Worm (Caenorhabditis elegans): ENCODE data around the gene elks-1.

The elks-1 gene

ce11 chrIV:3352019-3352418 lies 2.2 kb upstream of the elks-1 start:
- TF ChIP-seq hlh-17 (GFP tag; optimal IDR thresholded peaks at IDR 0.05; ENCODE audit: borderline replicate concordance) (no peak), blmp-1 (tag; optimal IDR thresholded peaks at IDR 0.05) (peak; percentile 90), lin-14 (GFP tag; optimal IDR thresholded peaks at IDR 0.05) (peak; percentile 28), nhr-85 (tag) (peak; percentile 55), ceh-82 (tag; optimal IDR thresholded peaks at IDR 0.05) (peak in 1 of 3 experiments; percentile 16), irx-1 (tag; optimal IDR thresholded peaks at IDR 0.05) (no peak)

DNA sequence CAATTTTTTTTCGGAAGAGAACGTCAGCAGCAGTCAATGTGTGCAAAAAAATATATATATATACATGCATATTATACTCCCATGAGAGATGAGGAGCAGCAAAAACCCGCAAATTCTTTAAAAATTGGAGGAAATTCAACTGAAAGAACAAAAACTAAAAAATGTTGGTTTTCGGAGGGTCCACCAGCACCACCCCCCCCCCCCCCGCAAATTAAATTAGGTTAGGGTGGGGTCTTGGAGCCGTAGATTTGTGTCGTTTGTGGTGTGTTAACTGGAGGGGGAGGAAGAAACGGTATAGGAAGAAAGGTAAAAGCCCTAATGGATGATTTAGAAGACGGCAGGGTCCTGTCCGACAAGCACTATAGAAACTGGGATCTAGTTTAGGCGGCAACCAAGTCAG lies 1.5 kb downstream of the elks-1 start:
- TF ChIP-seq ceh-8 (GFP tag; optimal IDR thresholded peaks at IDR 0.05) (peak; percentile 83), Y116A8C.19 (tag; optimal IDR thresholded peaks at IDR 0.05; ENCODE audit: borderline replicate concordance) (no peak), hpl-2 (GFP tag; optimal IDR thresholded peaks at IDR 0.05) (no peak), nhr-77 (tag; optimal IDR thresholded peaks at IDR 0.05) (no peak), lin-14 (GFP tag; optimal IDR thresholded peaks at IDR 0.05) (peak; percentile 1), mab-9 (GFP tag; IDR thresholded peaks at IDR 0.05) (no peak), efl-1 (optimal IDR thresholded peaks at IDR 0.05) (no peak), efl-1 (GFP tag; optimal IDR thresholded peaks at IDR 0.05 in 1 of 2) (peak in 1 of 2 experiments; percentile 41)

ce11 chrIV:3345484-3345883 lies 4.3 kb downstream of the elks-1 start:
- TF ChIP-seq irx-1 (tag; optimal IDR thresholded peaks at IDR 0.05) (no peak), ztf-4 (tag; optimal IDR thresholded peaks at IDR 0.05) (no peak), mep-1 (tag; optimal IDR thresholded peaks at IDR 0.05) (no peak), rnt-1 (tag; optimal IDR thresholded peaks at IDR 0.05) (no peak), sptf-1 (tag; optimal IDR thresholded peaks at IDR 0.05) (no peak), nhr-20 (tag; optimal IDR thresholded peaks at IDR 0.05) (no peak), nhr-84 (tag; optimal IDR thresholded peaks at IDR 0.05) (no peak), C34B4.2 (tag; optimal IDR thresholded peaks at IDR 0.05) (no peak), mdl-1 (tag; optimal IDR thresholded peaks at IDR 0.05) (no peak), ceh-63 (GFP tag; optimal IDR thresholded peaks at IDR 0.05) (no peak), elt-2 (tag; optimal IDR thresholded peaks at IDR 0.05) (no peak), nhr-47 (tag; optimal IDR thresholded peaks at IDR 0.05) (no peak), nhr-85 (tag) (no peak), egl-13 (tag; optimal IDR thresholded peaks at IDR 0.05) (no peak)

DNA sequence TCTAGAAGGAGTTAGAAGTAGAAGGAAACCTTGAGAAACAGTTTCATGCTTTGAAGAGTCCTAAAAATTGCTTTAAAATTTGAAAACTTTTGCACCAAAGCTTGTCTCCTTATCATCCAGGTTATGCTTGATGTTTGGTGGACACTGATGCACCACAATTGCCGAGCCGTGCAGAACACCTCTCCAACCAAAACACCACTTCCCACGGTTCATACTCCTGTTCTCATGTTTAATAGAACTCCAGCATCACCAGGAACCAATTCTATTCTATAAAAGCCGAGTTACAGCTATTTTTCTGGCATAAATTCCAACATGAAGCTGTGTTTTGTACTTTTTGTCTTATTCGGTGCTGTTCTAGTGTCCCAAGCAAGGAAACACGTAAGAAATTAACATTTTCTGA lies 8.7 kb downstream of the elks-1 start, which contains the start of gene F42A6.2:
F42A6.2 (plus strand) TSS at position 301 of the 400 bp plus-strand sequence.
- TF ChIP-seq efl-3 (GFP tag; optimal IDR thresholded peaks at IDR 0.05) (no peak), tbx-2 (tag; optimal IDR thresholded peaks at IDR 0.05) (no peak), ceh-90 (tag; optimal IDR thresholded peaks at IDR 0.05) (no peak), tlp-1 (tag; optimal IDR thresholded peaks at IDR 0.05) (no peak), mab-9 (GFP tag; IDR thresholded peaks at IDR 0.05) (no peak), elt-3 (tag; optimal IDR thresholded peaks at IDR 0.05) (no peak), fkh-8 (tag; optimal IDR thresholded peaks at IDR 0.05) (no peak), aly-2 (tag; optimal IDR thresholded peaks at IDR 0.05) (no peak), pag-3 (tag; optimal IDR thresholded peaks at IDR 0.05; ENCODE audit: borderline replicate concordance, insufficient read depth) (no peak), F16B12.6 (tag; optimal IDR thresholded peaks at IDR 0.05) (no peak), zip-4 (GFP tag; optimal IDR thresholded peaks at IDR 0.05) (no peak), dsc-1 (tag; optimal IDR thresholded peaks at IDR 0.05) (no peak), ztf-11 (tag; optimal IDR thresholded peaks at IDR 0.05) (no peak), sox-4 (tag; optimal IDR thresholded peaks at IDR 0.05) (no peak), unc-62 (GFP tag; optimal IDR thresholded peaks at IDR 0.05) (no peak), nhr-77 (tag; optimal IDR thresholded peaks at IDR 0.05) (no peak), mdl-1 (tag; optimal IDR thresholded peaks at IDR 0.05) (no peak), aha-1 (tag; optimal IDR thresholded peaks at IDR 0.05) (no peak), nhr-19 (GFP tag; conservative IDR thresholded peaks at IDR 0.05) (no peak)
